Worm (Caenorhabditis elegans) whole organism, midembryonic: ENCODE measurements around the gene Y53C12A.3.

ENCODE experiments used
- cog-1 ChIP-seq: sonication (generic microtip); optimal IDR thresholded peaks from 2 replicates; lab custom pipeline; 2016; ENCODE audit warnings: missing genetic modification characterization, missing compliant biosample characterization
- klf-2 ChIP-seq: fragments of 200-800 bp; sonication (Bioruptor generic); conservative IDR thresholded peaks from 2 replicates; pipeline ENCODE4 v1.3.6; 2022; ENCODE audit warnings: missing genetic modification reagents, missing genetic modification characterization, missing compliant biosample characterization
- tab-1 ChIP-seq: fragments of 200-800 bp; sonication (Bioruptor generic); IDR thresholded peaks from 2 replicates; pipeline ENCODE4 v1.3.6; 2022; ENCODE audit warnings: missing genetic modification characterization, missing compliant biosample characterization
- ztf-23 ChIP-seq: fragments of 200-800 bp; sonication (Bioruptor generic); IDR thresholded peaks from 2 replicates; pipeline ENCODE4 v1.3.6; 2022; ENCODE audit warnings: missing genetic modification reagents, missing genetic modification characterization, missing compliant biosample characterization
- ztf-29 ChIP-seq: fragments of 200-800 bp; sonication (Bioruptor generic); IDR thresholded peaks from 2 replicates; pipeline ENCODE4 v1.3.6; 2022; ENCODE audit warnings: missing genetic modification reagents, missing genetic modification characterization, missing compliant biosample characterization

ce11 chrII:9684175-9684574, 21.9 kb downstream of the Y53C12A.3 start:
- TF ChIP-seq klf-2 (GFP tag; lab: Robert Waterston, UW) = no peak
- TF ChIP-seq ztf-23 (GFP tag; lab: Robert Waterston, UW) = no peak
- TF ChIP-seq ztf-29 (GFP tag; lab: Robert Waterston, UW) = no peak
- TF ChIP-seq cog-1 = no peak
- TF ChIP-seq tab-1 (GFP tag; lab: Robert Waterston, UW) = no peak
